Fruit fly (Drosophila melanogaster) whole organism, prepupa: ENCODE results near the gene CG4404.

Experiments used
- Blimp-1 ChIP-seq: fragments of 200-800 bp; sonication (Bioruptor generic); optimal IDR thresholded peaks from 3 replicates; lab custom pipeline; 2017; ENCODE audit warnings: missing biosample characterization, missing genetic modification characterization, mild to moderate bottlenecking, moderate library complexity, missing genetic modification reagents
- CG10631 ChIP-seq: fragments of 200-800 bp; sonication (Bioruptor generic); optimal IDR thresholded peaks from 2 replicates; lab custom pipeline; 2016; ENCODE audit warnings: missing biosample characterization, missing genetic modification characterization
- CG10669 ChIP-seq: fragments of 200-800 bp; sonication (Bioruptor generic); optimal IDR thresholded peaks from 3 replicates; lab custom pipeline; 2018; ENCODE audit warnings: missing biosample characterization, mild to moderate bottlenecking, missing genetic modification characterization, moderate library complexity
- CG11294 ChIP-seq: fragments of 200-800 bp; sonication (Bioruptor generic); IDR thresholded peaks from 2 replicates; pipeline ENCODE4 v1.3.6; 2022; ENCODE audit warnings: missing biosample characterization, missing genetic modification characterization
- CG11902 ChIP-seq: fragments of 200-800 bp; sonication (Bioruptor generic); optimal IDR thresholded peaks from 3 replicates; lab custom pipeline; 2016; ENCODE audit warnings: missing biosample characterization, missing genetic modification characterization
- CG15336 ChIP-seq: fragments of 200-800 bp; sonication (Bioruptor generic); IDR thresholded peaks from 2 replicates; pipeline ENCODE4 v1.3.6; 2022; ENCODE audit warnings: missing biosample characterization, missing genetic modification characterization
- CG3032 ChIP-seq: fragments of 200-800 bp; optimal IDR thresholded peaks from 2 replicates; lab custom pipeline; 2019; ENCODE audit warnings: missing biosample characterization, mild to moderate bottlenecking, missing genetic modification characterization, moderate library complexity
- CG31627 ChIP-seq: fragments of 200-800 bp; sonication (Bioruptor generic); optimal IDR thresholded peaks from 3 replicates; lab custom pipeline; 2016; ENCODE audit warnings: missing biosample characterization, missing genetic modification characterization
- CG32006 ChIP-seq: fragments of 200-800 bp; sonication (Bioruptor generic); optimal IDR thresholded peaks from 3 replicates; lab custom pipeline; 2017; ENCODE audit warnings: missing biosample characterization, mild to moderate bottlenecking, missing genetic modification characterization
- CG34406 ChIP-seq: fragments of 200-800 bp; sonication (Bioruptor generic); optimal IDR thresholded peaks from 3 replicates; lab custom pipeline; 2016; ENCODE audit warnings: missing biosample characterization, missing genetic modification characterization
- CG3919 ChIP-seq: fragments of 200-800 bp; sonication (Bioruptor generic); optimal IDR thresholded peaks from 3 replicates; lab custom pipeline; 2016; ENCODE audit warnings: missing biosample characterization, missing genetic modification characterization
- CG4318 ChIP-seq: fragments of 200-800 bp; sonication (Bioruptor generic); optimal IDR thresholded peaks from 3 replicates; lab custom pipeline; 2017; ENCODE audit warnings: missing biosample characterization, mild to moderate bottlenecking, missing genetic modification characterization
- CG6163 ChIP-seq: fragments of 200-800 bp; sonication (Bioruptor generic); IDR thresholded peaks from 3 replicates; pipeline ENCODE4 v1.3.6; 2022; ENCODE audit warnings: missing biosample characterization, missing genetic modification characterization
- CG6276 ChIP-seq: fragments of 200-800 bp; sonication (Bioruptor generic); optimal IDR thresholded peaks from 2 replicates; lab custom pipeline; 2017; ENCODE audit warnings: missing biosample characterization, mild to moderate bottlenecking, missing genetic modification characterization
- CG6792 ChIP-seq: fragments of 200-800 bp; sonication (Bioruptor generic); optimal IDR thresholded peaks from 3 replicates; lab custom pipeline; 2016; ENCODE audit warnings: missing biosample characterization, missing genetic modification characterization
- CG6808 ChIP-seq: fragments of 200-800 bp; sonication (Bioruptor generic); optimal IDR thresholded peaks from 3 replicates; lab custom pipeline; 2017; ENCODE audit warnings: missing biosample characterization, missing genetic modification characterization, mild to moderate bottlenecking, moderate library complexity, missing genetic modification reagents
- CG8119 ChIP-seq: fragments of 200-800 bp; sonication (Bioruptor generic); IDR thresholded peaks from 3 replicates; pipeline ENCODE4 v1.3.6; 2022; ENCODE audit warnings: missing biosample characterization, missing genetic modification characterization
- CG8632 ChIP-seq: fragments of 200-800 bp; sonication (Bioruptor generic); optimal IDR thresholded peaks from 3 replicates; lab custom pipeline; 2016; ENCODE audit warnings: missing biosample characterization, missing genetic modification characterization
- CG9139 ChIP-seq: fragments of 200-800 bp; sonication (Bioruptor generic); optimal IDR thresholded peaks from 3 replicates; lab custom pipeline; 2017; ENCODE audit warnings: missing biosample characterization, mild to moderate bottlenecking, missing genetic modification characterization
- Eip78C ChIP-seq: fragments of 200-800 bp; sonication (Bioruptor generic); peaks from one replicate; lab custom pipeline; 2016; ENCODE audit warnings: missing biosample characterization, missing genetic modification characterization
- Eip93F ChIP-seq: fragments of 200-800 bp; sonication (Bioruptor generic); optimal IDR thresholded peaks from 2 replicates; lab custom pipeline; 2016; ENCODE audit warnings: missing biosample characterization, mild to moderate bottlenecking, missing genetic modification characterization
- Ets96B ChIP-seq: fragments of 200-800 bp; optimal IDR thresholded peaks from 2 replicates; lab custom pipeline; 2019; ENCODE audit warnings: missing biosample characterization, mild to moderate bottlenecking, missing genetic modification characterization, moderate library complexity
- Gug ChIP-seq: fragments of 200-800 bp; sonication (Bioruptor generic); IDR thresholded peaks from 2 replicates; pipeline ENCODE4 v1.3.6; 2022; ENCODE audit warnings: missing biosample characterization, missing genetic modification characterization
- Lpt ChIP-seq: fragments of 200-800 bp; sonication (Bioruptor generic); optimal IDR thresholded peaks from 3 replicates; lab custom pipeline; 2016; ENCODE audit warnings: missing biosample characterization, missing genetic modification characterization
- OdsH ChIP-seq: fragments of 200-800 bp; sonication (Bioruptor generic); optimal IDR thresholded peaks from 3 replicates; lab custom pipeline; 2016; ENCODE audit warnings: missing biosample characterization, missing genetic modification characterization
- Smox ChIP-seq: fragments of 200-800 bp; sonication (Bioruptor generic); optimal IDR thresholded peaks from 3 replicates; lab custom pipeline; 2016; ENCODE audit warnings: missing biosample characterization, missing genetic modification characterization
- Sox102F ChIP-seq: fragments of 200-800 bp; sonication (Bioruptor generic); optimal IDR thresholded peaks from 2 replicates; lab custom pipeline; 2016; ENCODE audit warnings: missing biosample characterization, mild to moderate bottlenecking, missing genetic modification characterization
- Sox14 ChIP-seq: fragments of 200-800 bp; sonication (Bioruptor generic); optimal IDR thresholded peaks from 3 replicates; lab custom pipeline; 2016; ENCODE audit warnings: missing biosample characterization, missing genetic modification characterization
- acj6 ChIP-seq: fragments of 200-800 bp; sonication (Bioruptor generic); optimal IDR thresholded peaks from 3 replicates; lab custom pipeline; 2016; ENCODE audit warnings: missing biosample characterization, missing genetic modification characterization
- dac ChIP-seq: fragments of 200-800 bp; sonication (Bioruptor generic); optimal IDR thresholded peaks from 2 replicates; lab custom pipeline; 2017; ENCODE audit warnings: missing biosample characterization, mild to moderate bottlenecking, missing genetic modification characterization
- dsx ChIP-seq: fragments of 200-800 bp; optimal IDR thresholded peaks from 3 replicates; lab custom pipeline; 2019; ENCODE audit warnings: missing biosample characterization, mild to moderate bottlenecking, missing genetic modification characterization, moderate library complexity; ENCODE audit not compliant: poor library complexity, severe bottlenecking
- eg ChIP-seq: fragments of 200-800 bp; sonication (Bioruptor generic); IDR thresholded peaks from 3 replicates; pipeline ENCODE4 v1.3.6; 2022; ENCODE audit warnings: missing biosample characterization, missing genetic modification characterization
- fd59A ChIP-seq: fragments of 200-800 bp; sonication (Bioruptor generic); optimal IDR thresholded peaks from 2 replicates; lab custom pipeline; 2017; ENCODE audit warnings: missing biosample characterization, mild to moderate bottlenecking, missing genetic modification characterization, missing genetic modification reagents
- fd85E ChIP-seq: fragments of 200-800 bp; sonication (Bioruptor generic); optimal IDR thresholded peaks from 3 replicates; lab custom pipeline; 2016; ENCODE audit warnings: missing biosample characterization, missing genetic modification characterization
- fkh ChIP-seq: fragments of 200-800 bp; sonication (Bioruptor generic); optimal IDR thresholded peaks from 3 replicates; lab custom pipeline; 2017; ENCODE audit warnings: missing biosample characterization, mild to moderate bottlenecking, missing genetic modification characterization, moderate library complexity
- lz ChIP-seq: fragments of 200-800 bp; sonication (Bioruptor generic); optimal IDR thresholded peaks from 3 replicates; lab custom pipeline; 2016; ENCODE audit warnings: missing biosample characterization, missing genetic modification characterization
- net ChIP-seq: fragments of 200-800 bp; sonication (Bioruptor generic); optimal IDR thresholded peaks from 3 replicates; lab custom pipeline; 2016; ENCODE audit warnings: missing biosample characterization, missing genetic modification characterization
- salr ChIP-seq, 2 experiments: fragments of 200-800 bp; sonication (Bioruptor generic); optimal IDR thresholded peaks; 3 replicates each; lab custom pipeline; 2016 to 2018; ENCODE audit warnings: missing biosample characterization in 2 of 2, missing genetic modification characterization in 2 of 2, mild to moderate bottlenecking in 1 of 2
- spab ChIP-seq: fragments of 200-800 bp; sonication (Bioruptor generic); optimal IDR thresholded peaks from 2 replicates; lab custom pipeline; 2017; ENCODE audit warnings: missing biosample characterization, mild to moderate bottlenecking, missing genetic modification characterization, missing genetic modification reagents
- topi ChIP-seq: fragments of 200-800 bp; sonication (Bioruptor generic); optimal IDR thresholded peaks from 3 replicates; lab custom pipeline; 2016; ENCODE audit warnings: missing biosample characterization, missing genetic modification characterization
- vri ChIP-seq: fragments of 200-800 bp; sonication (Bioruptor generic); optimal IDR thresholded peaks from 3 replicates; lab custom pipeline; 2016; ENCODE audit warnings: missing biosample characterization, mild to moderate bottlenecking, missing genetic modification characterization

Gene CG4404

dm6 chrX:12923258-12923901 is 17.6 kb upstream of the CG4404 start (continued):
- TF ChIP-seq CG32006 (GFP tag; lab: Kevin White, UChicago) (no peak), CG34406 (no peak)

DNA sequence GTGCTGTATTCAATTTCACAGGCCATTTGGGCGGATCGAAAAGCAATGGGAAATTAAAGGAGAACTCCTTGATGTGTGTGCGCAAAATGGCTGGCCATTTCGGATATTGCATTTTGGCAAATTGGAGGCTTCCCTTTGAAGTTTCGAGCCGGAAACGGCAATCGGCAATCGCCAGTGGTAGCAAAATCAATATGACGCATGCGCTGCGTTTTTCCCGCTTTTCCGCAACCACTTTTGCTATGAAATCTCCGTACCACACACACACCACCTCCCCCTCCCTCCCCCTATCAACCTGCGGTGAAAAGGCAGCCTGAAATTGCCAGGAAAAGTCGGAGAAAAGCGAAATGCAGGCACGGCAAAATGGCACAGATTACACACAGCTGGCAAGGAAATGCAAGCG is 16.5 kb upstream of the CG4404 start:
- TF ChIP-seq vri (no peak), CG10631 (GFP tag; lab: Kevin White, UChicago) (no peak), Sox14 (GFP tag; lab: Kevin White, UChicago) (no peak), CG6163 (GFP tag; lab: Robert Waterston, UW) (no peak), fd85E (no peak), CG6792 (GFP tag; lab: Kevin White, UChicago) (no peak), topi (GFP tag; lab: Kevin White, UChicago) (no peak), CG6276 (GFP tag; lab: Kevin White, UChicago) (no peak), lz (GFP tag; lab: Kevin White, UChicago) (no peak), CG4318 (GFP tag; lab: Kevin White, UChicago) (no peak), CG6808 (GFP tag; lab: Kevin White, UChicago) (no peak)
- TF ChIP-seq, all 60 proteins: peak for 0

- TF ChIP-seq CG9139 (GFP tag; lab: Kevin White, UChicago) (no peak), Smox (GFP tag; lab: Kevin White, UChicago) (no peak), CG8119 (GFP tag; lab: Robert Waterston, UW) (no peak), CG3919 (GFP tag; lab: Kevin White, UChicago) (no peak), Eip93F (no peak), CG8632 (GFP tag; lab: Kevin White, UChicago) (no peak), fkh (no peak), Blimp-1 (GFP tag; lab: Kevin White, UChicago) (no peak), CG15336 (GFP tag; lab: Robert Waterston, UW) (no peak), Lpt (GFP tag; lab: Kevin White, UChicago) (no peak), vri (no peak), CG11902 (no peak)
- TF ChIP-seq, all 60 proteins: peak for 0
These were observed 13.8 kb upstream of the CG4404 start for dm6 chrX:12919594-12919993.

- TF ChIP-seq OdsH = no peak
- no peak for TF ChIP-seq CG31627 (GFP tag; lab: Kevin White, UChicago)
- no peak for TF ChIP-seq salr (GFP tag; optimal IDR thresholded peaks at IDR 0.05; lab: Kevin White, UChicago)
- TF ChIP-seq CG34406 = no peak
- TF ChIP-seq CG6163 (GFP tag; lab: Robert Waterston, UW) = no peak
- no peak for TF ChIP-seq Sox14 (GFP tag; lab: Kevin White, UChicago)
- TF ChIP-seq CG8119 (GFP tag; lab: Robert Waterston, UW) = no peak
- TF ChIP-seq CG10631 (GFP tag; lab: Kevin White, UChicago) = no peak
- TF ChIP-seq eg (GFP tag; lab: Robert Waterston, UW) = no peak
- TF ChIP-seq fd59A (GFP tag; lab: Kevin White, UChicago) = no peak
- TF ChIP-seq net = no peak
- TF ChIP-seq CG11294 (GFP tag; lab: Robert Waterston, UW) = no peak
- TF ChIP-seq CG32006 (GFP tag; lab: Kevin White, UChicago) = no peak
- no peak for TF ChIP-seq CG3919 (GFP tag; lab: Kevin White, UChicago)
- TF ChIP-seq CG9139 (GFP tag; lab: Kevin White, UChicago) = no peak
These were observed 11.4 kb upstream of the CG4404 start, which contains the start of gene fne for dm6 chrX:12917177-12917576. fne (plus strand) TSS chrX:12917477.

DNA sequence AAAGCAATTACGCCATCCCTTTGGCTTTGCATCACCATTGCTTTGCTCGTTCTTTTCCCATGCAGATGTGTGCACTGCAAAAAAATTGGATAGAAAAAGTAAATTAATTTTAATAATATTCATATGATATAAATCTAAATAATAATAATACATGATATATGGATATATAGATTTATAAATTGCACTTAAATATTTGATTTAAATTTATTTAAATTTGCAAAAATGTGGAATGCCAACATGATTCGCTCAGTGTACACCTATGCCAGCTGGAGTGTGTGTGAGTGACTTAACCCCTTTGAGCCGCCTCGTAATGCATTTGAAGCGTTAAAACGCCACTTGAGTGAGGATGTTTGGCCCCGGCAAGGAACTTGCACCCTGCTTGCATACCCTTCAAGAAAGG is 7.9 kb upstream of the CG4404 start:
- TF ChIP-seq Sox14 (GFP tag; lab: Kevin White, UChicago) (no peak), spab (peak; percentile 15), eg (GFP tag; lab: Robert Waterston, UW) (0 out of 3 replicates have a peak, but pooled peaks have one; percentile 19), CG15336 (GFP tag; lab: Robert Waterston, UW) (0 out of 2 replicates have a peak, but pooled peaks have one; percentile 13), CG10669 (peak; percentile 35), CG34406 (no peak), CG32006 (GFP tag; lab: Kevin White, UChicago) (peak; percentile 32), CG3032 (tag; lab: Kevin White, UChicago) (peak; percentile 42), fd85E (no peak), Eip78C (GFP tag; lab: Kevin White, UChicago) (peak; percentile 15), dac (GFP tag; lab: Kevin White, UChicago) (no peak), vri (no peak), acj6 (GFP tag; lab: Kevin White, UChicago) (no peak), Sox102F (GFP tag; lab: Kevin White, UChicago) (peak; percentile 10), CG6808 (GFP tag; lab: Kevin White, UChicago) (peak; percentile 23), CG10631 (GFP tag; lab: Kevin White, UChicago) (peak; percentile 13), CG8119 (GFP tag; lab: Robert Waterston, UW) (0 out of 3 replicates have a peak, but pooled peaks have one; percentile 37), Ets96B (peak; percentile 44), CG8632 (GFP tag; lab: Kevin White, UChicago) (peak; percentile 5), Gug (GFP tag; lab: Robert Waterston, UW) (no peak), dsx (GFP tag; lab: Kevin White, UChicago) (peak; percentile 47)
